Worm (Caenorhabditis elegans) whole organism, L4 larva: Measurements from ENCODE around the gene F43C9.1.

Experiments
- T26A8.4 ChIP-seq: fragments of 200-800 bp; sonication (Bioruptor generic); IDR thresholded peaks from 2 replicates; pipeline ENCODE4 v1.3.6; 2022; ENCODE audit warnings: missing genetic modification characterization, missing compliant biosample characterization
- ZK546.5 ChIP-seq, 2 experiments: sonication (generic microtip); optimal IDR thresholded peaks; 2 replicates each; lab custom pipeline; 2017; ENCODE audit warnings: missing biosample characterization in 2 of 2, missing genetic modification characterization in 2 of 2
- ceh-32 ChIP-seq: sonication (generic microtip); optimal IDR thresholded peaks from 2 replicates; lab custom pipeline; 2016; ENCODE audit warnings: mild to moderate bottlenecking, missing genetic modification characterization, missing compliant biosample characterization; ENCODE audit not compliant: poor library complexity
- egl-27 ChIP-seq: sonication (generic microtip); optimal IDR thresholded peaks from 3 replicates; lab custom pipeline; 2017; ENCODE audit warnings: missing biosample characterization, missing genetic modification reagents, missing genetic modification characterization
- hmg-1.1 ChIP-seq: fragments of 200-800 bp; sonication (Bioruptor generic); IDR thresholded peaks from 2 replicates; pipeline ENCODE4 v1.3.6; 2022; ENCODE audit warnings: missing genetic modification reagents, missing genetic modification characterization, missing compliant biosample characterization
- lin-29 ChIP-seq: fragments of 200-800 bp; sonication (Bioruptor generic); IDR thresholded peaks from 2 replicates; pipeline ENCODE4 v1.3.6; 2022; ENCODE audit warnings: missing genetic modification reagents, missing genetic modification characterization, missing compliant biosample characterization
- lir-3 ChIP-seq: sonication (generic microtip); optimal IDR thresholded peaks from 2 replicates; lab custom pipeline; 2016; ENCODE audit warnings: mild to moderate bottlenecking, missing genetic modification characterization, missing compliant biosample characterization
- nhr-11 ChIP-seq: fragments of 150-350 bp; optimal IDR thresholded peaks from 2 replicates; lab custom pipeline; 2014; ENCODE audit warnings: missing biosample characterization, missing genetic modification characterization
- nhr-237 ChIP-seq: sonication (generic microtip); optimal IDR thresholded peaks from 2 replicates; lab custom pipeline; 2017; ENCODE audit warnings: missing biosample characterization, missing genetic modification characterization
- nhr-77 ChIP-seq: fragments of 150-350 bp; optimal IDR thresholded peaks from 2 replicates; lab custom pipeline; 2014; ENCODE audit warnings: missing biosample characterization, missing genetic modification characterization
- rbr-2 ChIP-seq: sonication (generic microtip); optimal IDR thresholded peaks from 2 replicates; lab custom pipeline; 2016; ENCODE audit warnings: missing genotype, missing genetic modification characterization, missing compliant biosample characterization
- zip-2 ChIP-seq: fragments of 150-350 bp; optimal IDR thresholded peaks from 2 replicates; lab custom pipeline; 2014; ENCODE audit warnings: missing biosample characterization, missing genetic modification characterization

- TF ChIP-seq zip-2 (tag; lab: Kevin White, UChicago) (no peak), lir-3 (tag; lab: Kevin White, UChicago) (no peak), egl-27 (tag; lab: Kevin White, UChicago) (no peak), lin-29 (no peak), rbr-2 (tag; lab: Kevin White, UChicago) (no peak), ceh-32 (tag; lab: Kevin White, UChicago) (no peak), nhr-237 (tag; lab: Kevin White, UChicago) (no peak), nhr-11 (tag; lab: Kevin White, UChicago) (no peak), nhr-77 (tag; lab: Kevin White, UChicago) (no peak), T26A8.4 (GFP tag; lab: Robert Waterston, UW) (no peak), ZK546.5 (tag; optimal IDR thresholded peaks at IDR 0.05; lab: Kevin White, UChicago) (no peak), hmg-1.1 (GFP tag; lab: Robert Waterston, UW) (no peak)
Observed at ce11 chrX:4783117-4783775, 9.8 kb upstream of the F43C9.1 start, which contains the start of gene F43C9.2.
